Fruit fly (Drosophila melanogaster) whole organism, prepupa: ENCODE measurements around the gene CG4375.

Source experiments
- Blimp-1 ChIP-seq: fragments of 200-800 bp; sonication (Bioruptor generic); optimal IDR thresholded peaks from 3 replicates; lab custom pipeline; 2017; ENCODE audit warnings: missing biosample characterization, missing genetic modification characterization, mild to moderate bottlenecking, moderate library complexity, missing genetic modification reagents
- CG10631 ChIP-seq: fragments of 200-800 bp; sonication (Bioruptor generic); optimal IDR thresholded peaks from 2 replicates; lab custom pipeline; 2016; ENCODE audit warnings: missing biosample characterization, missing genetic modification characterization
- CG10669 ChIP-seq: fragments of 200-800 bp; sonication (Bioruptor generic); optimal IDR thresholded peaks from 3 replicates; lab custom pipeline; 2018; ENCODE audit warnings: missing biosample characterization, mild to moderate bottlenecking, missing genetic modification characterization, moderate library complexity
- CG11294 ChIP-seq: fragments of 200-800 bp; sonication (Bioruptor generic); IDR thresholded peaks from 2 replicates; pipeline ENCODE4 v1.3.6; 2022; ENCODE audit warnings: missing biosample characterization, missing genetic modification characterization
- CG11762 ChIP-seq: fragments of 200-800 bp; sonication (Bioruptor generic); optimal IDR thresholded peaks from 3 replicates; lab custom pipeline; 2016; ENCODE audit warnings: missing biosample characterization, missing genetic modification characterization; ENCODE audit not compliant: insufficient read depth
- CG11902 ChIP-seq: fragments of 200-800 bp; sonication (Bioruptor generic); optimal IDR thresholded peaks from 3 replicates; lab custom pipeline; 2016; ENCODE audit warnings: missing biosample characterization, missing genetic modification characterization
- CG1621 ChIP-seq: fragments of 200-800 bp; sonication (Bioruptor generic); optimal IDR thresholded peaks from 3 replicates; lab custom pipeline; 2018; ENCODE audit warnings: missing biosample characterization, mild to moderate bottlenecking, missing genetic modification characterization
- CG16779 ChIP-seq: fragments of 200-800 bp; sonication (Bioruptor generic); optimal IDR thresholded peaks from 3 replicates; lab custom pipeline; 2017; ENCODE audit warnings: missing biosample characterization, mild to moderate bottlenecking, missing genetic modification characterization
- CG3032 ChIP-seq: fragments of 200-800 bp; optimal IDR thresholded peaks from 2 replicates; lab custom pipeline; 2019; ENCODE audit warnings: missing biosample characterization, mild to moderate bottlenecking, missing genetic modification characterization, moderate library complexity
- CG31627 ChIP-seq: fragments of 200-800 bp; sonication (Bioruptor generic); optimal IDR thresholded peaks from 3 replicates; lab custom pipeline; 2016; ENCODE audit warnings: missing biosample characterization, missing genetic modification characterization
- CG32006 ChIP-seq: fragments of 200-800 bp; sonication (Bioruptor generic); optimal IDR thresholded peaks from 3 replicates; lab custom pipeline; 2017; ENCODE audit warnings: missing biosample characterization, mild to moderate bottlenecking, missing genetic modification characterization
- CG3919 ChIP-seq: fragments of 200-800 bp; sonication (Bioruptor generic); optimal IDR thresholded peaks from 3 replicates; lab custom pipeline; 2016; ENCODE audit warnings: missing biosample characterization, missing genetic modification characterization
- CG6276 ChIP-seq: fragments of 200-800 bp; sonication (Bioruptor generic); optimal IDR thresholded peaks from 2 replicates; lab custom pipeline; 2017; ENCODE audit warnings: missing biosample characterization, mild to moderate bottlenecking, missing genetic modification characterization
- CG6808 ChIP-seq: fragments of 200-800 bp; sonication (Bioruptor generic); optimal IDR thresholded peaks from 3 replicates; lab custom pipeline; 2017; ENCODE audit warnings: missing biosample characterization, missing genetic modification characterization, mild to moderate bottlenecking, moderate library complexity, missing genetic modification reagents
- CG7368 ChIP-seq: fragments of 200-800 bp; sonication (Bioruptor generic); optimal IDR thresholded peaks from 3 replicates; lab custom pipeline; 2016; ENCODE audit warnings: missing biosample characterization, missing genetic modification characterization
- CG8119 ChIP-seq: fragments of 200-800 bp; sonication (Bioruptor generic); IDR thresholded peaks from 3 replicates; pipeline ENCODE4 v1.3.6; 2022; ENCODE audit warnings: missing biosample characterization, missing genetic modification characterization
- CG8632 ChIP-seq: fragments of 200-800 bp; sonication (Bioruptor generic); optimal IDR thresholded peaks from 3 replicates; lab custom pipeline; 2016; ENCODE audit warnings: missing biosample characterization, missing genetic modification characterization
- CG9139 ChIP-seq: fragments of 200-800 bp; sonication (Bioruptor generic); optimal IDR thresholded peaks from 3 replicates; lab custom pipeline; 2017; ENCODE audit warnings: missing biosample characterization, mild to moderate bottlenecking, missing genetic modification characterization
- Eip93F ChIP-seq: fragments of 200-800 bp; sonication (Bioruptor generic); optimal IDR thresholded peaks from 2 replicates; lab custom pipeline; 2016; ENCODE audit warnings: missing biosample characterization, mild to moderate bottlenecking, missing genetic modification characterization
- Ets21C ChIP-seq: fragments of 200-800 bp; sonication (Bioruptor generic); optimal IDR thresholded peaks from 3 replicates; lab custom pipeline; 2016; ENCODE audit warnings: missing biosample characterization, missing genetic modification characterization
- Ets96B ChIP-seq: fragments of 200-800 bp; optimal IDR thresholded peaks from 2 replicates; lab custom pipeline; 2019; ENCODE audit warnings: missing biosample characterization, mild to moderate bottlenecking, missing genetic modification characterization, moderate library complexity
- Gug ChIP-seq: fragments of 200-800 bp; sonication (Bioruptor generic); IDR thresholded peaks from 2 replicates; pipeline ENCODE4 v1.3.6; 2022; ENCODE audit warnings: missing biosample characterization, missing genetic modification characterization
- Hr38 ChIP-seq: sonication (Bioruptor generic); optimal IDR thresholded peaks from 2 replicates; lab custom pipeline; 2016; ENCODE audit warnings: missing biosample characterization, missing genetic modification characterization
- Lpt ChIP-seq: fragments of 200-800 bp; sonication (Bioruptor generic); optimal IDR thresholded peaks from 3 replicates; lab custom pipeline; 2016; ENCODE audit warnings: missing biosample characterization, missing genetic modification characterization
- Met ChIP-seq: fragments of 200-800 bp; sonication (Bioruptor generic); optimal IDR thresholded peaks from 3 replicates; lab custom pipeline; 2016; ENCODE audit warnings: missing biosample characterization, missing genetic modification characterization
- OdsH ChIP-seq: fragments of 200-800 bp; sonication (Bioruptor generic); optimal IDR thresholded peaks from 3 replicates; lab custom pipeline; 2016; ENCODE audit warnings: missing biosample characterization, missing genetic modification characterization
- Sox102F ChIP-seq: fragments of 200-800 bp; sonication (Bioruptor generic); optimal IDR thresholded peaks from 2 replicates; lab custom pipeline; 2016; ENCODE audit warnings: missing biosample characterization, mild to moderate bottlenecking, missing genetic modification characterization
- Sox14 ChIP-seq: fragments of 200-800 bp; sonication (Bioruptor generic); optimal IDR thresholded peaks from 3 replicates; lab custom pipeline; 2016; ENCODE audit warnings: missing biosample characterization, missing genetic modification characterization
- acj6 ChIP-seq: fragments of 200-800 bp; sonication (Bioruptor generic); optimal IDR thresholded peaks from 3 replicates; lab custom pipeline; 2016; ENCODE audit warnings: missing biosample characterization, missing genetic modification characterization
- dac ChIP-seq: fragments of 200-800 bp; sonication (Bioruptor generic); optimal IDR thresholded peaks from 2 replicates; lab custom pipeline; 2017; ENCODE audit warnings: missing biosample characterization, mild to moderate bottlenecking, missing genetic modification characterization
- dsx ChIP-seq: fragments of 200-800 bp; optimal IDR thresholded peaks from 3 replicates; lab custom pipeline; 2019; ENCODE audit warnings: missing biosample characterization, mild to moderate bottlenecking, missing genetic modification characterization, moderate library complexity; ENCODE audit not compliant: poor library complexity, severe bottlenecking
- esn ChIP-seq: fragments of 200-800 bp; sonication (Bioruptor generic); optimal IDR thresholded peaks from 2 replicates; lab custom pipeline; 2016; ENCODE audit warnings: missing biosample characterization, mild to moderate bottlenecking, missing genetic modification characterization, moderate library complexity
- fd59A ChIP-seq: fragments of 200-800 bp; sonication (Bioruptor generic); optimal IDR thresholded peaks from 2 replicates; lab custom pipeline; 2017; ENCODE audit warnings: missing biosample characterization, mild to moderate bottlenecking, missing genetic modification characterization, missing genetic modification reagents
- fd85E ChIP-seq: fragments of 200-800 bp; sonication (Bioruptor generic); optimal IDR thresholded peaks from 3 replicates; lab custom pipeline; 2016; ENCODE audit warnings: missing biosample characterization, missing genetic modification characterization
- fkh ChIP-seq: fragments of 200-800 bp; sonication (Bioruptor generic); optimal IDR thresholded peaks from 3 replicates; lab custom pipeline; 2017; ENCODE audit warnings: missing biosample characterization, mild to moderate bottlenecking, missing genetic modification characterization, moderate library complexity
- lz ChIP-seq: fragments of 200-800 bp; sonication (Bioruptor generic); optimal IDR thresholded peaks from 3 replicates; lab custom pipeline; 2016; ENCODE audit warnings: missing biosample characterization, missing genetic modification characterization
- pdm3 ChIP-seq: fragments of 200-800 bp; sonication (Bioruptor generic); optimal IDR thresholded peaks from 3 replicates; lab custom pipeline; 2016; ENCODE audit warnings: missing biosample characterization, missing genetic modification characterization
- salr ChIP-seq, 2 experiments: fragments of 200-800 bp; sonication (Bioruptor generic); optimal IDR thresholded peaks; 3 replicates each; lab custom pipeline; 2016 to 2018; ENCODE audit warnings: missing biosample characterization in 2 of 2, missing genetic modification characterization in 2 of 2, mild to moderate bottlenecking in 1 of 2
- spab ChIP-seq: fragments of 200-800 bp; sonication (Bioruptor generic); optimal IDR thresholded peaks from 2 replicates; lab custom pipeline; 2017; ENCODE audit warnings: missing biosample characterization, mild to moderate bottlenecking, missing genetic modification characterization, missing genetic modification reagents
- ss ChIP-seq, 2 experiments: fragments of 200-800 bp; sonication (Bioruptor generic); optimal IDR thresholded peaks; 2 replicates in 1 of 2; 3 replicates in 1 of 2; lab custom pipeline; 2017 to 2018; ENCODE audit warnings: mild to moderate bottlenecking in 2 of 2, missing biosample characterization in 2 of 2, missing genetic modification characterization in 2 of 2, moderate library complexity in 1 of 2
- svp ChIP-seq: fragments of 200-800 bp; sonication (Bioruptor generic); peaks from one replicate; lab custom pipeline; 2016; ENCODE audit warnings: missing biosample characterization, missing genetic modification characterization
- topi ChIP-seq: fragments of 200-800 bp; sonication (Bioruptor generic); optimal IDR thresholded peaks from 3 replicates; lab custom pipeline; 2016; ENCODE audit warnings: missing biosample characterization, missing genetic modification characterization

The CG4375 gene

DNA sequence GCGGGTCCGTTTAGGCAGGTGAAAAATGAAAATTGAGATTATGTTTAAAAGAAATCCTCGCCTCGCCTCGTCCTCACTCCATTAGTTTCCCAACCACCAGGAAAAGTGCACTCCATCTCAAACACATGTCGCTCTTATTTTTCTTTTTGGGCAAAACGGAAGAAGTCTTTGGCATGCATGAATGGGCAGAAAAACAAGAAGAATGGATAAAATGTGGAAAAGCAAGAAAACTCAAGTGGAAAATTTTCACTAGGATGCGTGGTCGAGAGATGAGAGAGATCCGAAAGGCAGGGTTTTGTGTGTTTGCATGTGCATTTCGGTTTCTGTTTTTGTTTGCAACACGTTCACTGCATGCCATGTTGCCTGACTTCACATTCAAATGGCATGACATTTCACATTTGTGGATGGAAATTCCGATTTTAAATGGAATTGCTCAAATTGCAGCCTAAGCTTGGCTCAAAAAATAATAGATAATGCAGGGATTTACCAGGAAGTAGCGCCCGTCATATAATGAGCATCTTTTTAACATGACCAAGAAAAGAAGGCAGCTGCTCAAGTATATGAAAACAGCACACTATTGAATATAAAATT lies 41.9 kb upstream of the CG4375 start:
- TF ChIP-seq CG31627 (GFP tag; lab: Kevin White, UChicago) (no peak), CG16779 (tag; lab: Kevin White, UChicago) (no peak), CG7368 (no peak), Hr38 (no peak), Gug (GFP tag; lab: Robert Waterston, UW) (no peak), CG8632 (GFP tag; lab: Kevin White, UChicago) (no peak), CG11762 (GFP tag; lab: Kevin White, UChicago) (no peak)

DNA sequence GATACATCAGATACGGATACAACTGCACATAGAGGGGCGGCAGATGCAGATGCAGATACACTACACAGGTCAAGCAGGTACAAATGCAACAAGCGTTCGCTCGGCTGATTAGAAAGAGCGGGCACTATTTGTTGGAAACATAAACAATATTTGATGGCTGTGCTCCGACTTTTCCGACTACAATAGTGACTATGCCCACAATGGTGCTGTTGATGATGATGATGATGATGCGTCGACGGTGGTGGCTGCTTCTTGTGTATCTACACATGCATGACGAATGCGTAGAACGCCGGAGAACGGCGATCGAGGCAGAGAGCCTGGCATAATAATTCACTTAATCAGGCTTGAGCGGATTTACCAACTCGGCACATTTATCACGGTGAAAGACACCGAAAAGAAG lies 41.3 kb upstream of the CG4375 start:
- no peak for TF ChIP-seq CG1621 (tag; lab: Kevin White, UChicago)
- TF ChIP-seq fkh, result peak; percentile 5

DNA sequence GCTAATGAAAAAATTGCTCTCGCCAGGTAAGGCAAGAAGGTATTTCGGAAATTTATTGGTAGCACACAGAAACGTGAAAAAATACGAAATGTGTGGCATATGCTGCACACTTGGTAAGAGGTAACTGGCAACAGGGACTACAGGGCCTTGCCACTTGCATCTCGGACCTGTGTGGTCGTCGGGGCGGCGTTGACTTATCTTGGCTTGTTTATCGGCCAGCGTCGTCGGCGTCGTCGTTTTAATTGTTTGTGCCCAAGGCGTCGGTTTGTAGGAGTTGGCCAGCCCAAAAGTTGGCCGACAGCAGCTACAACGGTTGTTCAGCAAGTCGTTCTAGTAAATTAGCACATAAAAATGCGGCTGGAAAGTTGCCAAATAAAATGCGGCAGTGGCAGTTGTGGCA lies 39.6 kb upstream of the CG4375 start:
- TF ChIP-seq Ets21C (GFP tag; lab: Kevin White, UChicago) (no peak), CG10669 (GFP tag; lab: Kevin White, UChicago) (no peak), CG3032 (tag; lab: Kevin White, UChicago) (no peak), CG8119 (GFP tag; lab: Robert Waterston, UW) (no peak), spab (no peak), CG31627 (GFP tag; lab: Kevin White, UChicago) (no peak), CG6276 (GFP tag; lab: Kevin White, UChicago) (no peak), ss (GFP tag; optimal IDR thresholded peaks at IDR 0.05; lab: Kevin White, UChicago) (no peak), Eip93F (GFP tag; lab: Kevin White, UChicago) (no peak), CG3919 (GFP tag; lab: Kevin White, UChicago) (no peak), CG11902 (GFP tag; lab: Kevin White, UChicago) (no peak), Lpt (GFP tag; lab: Kevin White, UChicago) (no peak), CG6808 (no peak), svp (GFP tag; lab: Kevin White, UChicago) (no peak), fd85E (GFP tag; lab: Kevin White, UChicago) (no peak), CG11294 (no peak), salr (GFP tag; optimal IDR thresholded peaks at IDR 0.05; lab: Kevin White, UChicago) (no peak)
- TF ChIP-seq, all 60 proteins: peak for 0

- TF ChIP-seq dac (GFP tag; lab: Kevin White, UChicago) (peak; percentile 36), dsx (peak; percentile 74), Sox102F (GFP tag; lab: Kevin White, UChicago) (peak; percentile 86), lz (GFP tag; lab: Kevin White, UChicago) (peak; percentile 83), CG6276 (GFP tag; lab: Kevin White, UChicago) (no peak), CG8119 (GFP tag; lab: Robert Waterston, UW) (peak; percentile 78), CG3919 (GFP tag; lab: Kevin White, UChicago) (peak; percentile 81), CG16779 (tag; lab: Kevin White, UChicago) (peak; percentile 26), CG32006 (GFP tag; lab: Kevin White, UChicago) (peak; percentile 67), esn (peak; percentile 86), Met (GFP tag; lab: Kevin White, UChicago) (peak; percentile 87), CG6808 (peak; percentile 86), topi (peak; percentile 82), fd59A (GFP tag; lab: Kevin White, UChicago) (peak; percentile 87), Gug (GFP tag; lab: Robert Waterston, UW) (peak; percentile 75), spab (peak; percentile 77), Sox14 (peak; percentile 85), CG10631 (GFP tag; lab: Kevin White, UChicago) (peak; percentile 83), acj6 (peak; percentile 73), OdsH (GFP tag; lab: Kevin White, UChicago) (peak; percentile 82), CG8632 (GFP tag; lab: Kevin White, UChicago) (peak; percentile 42), fd85E (GFP tag; lab: Kevin White, UChicago) (no peak), CG3032 (tag; lab: Kevin White, UChicago) (peak; percentile 83), CG11294 (no peak), Ets21C (GFP tag; lab: Kevin White, UChicago) (peak; percentile 77), ss (GFP tag; optimal IDR thresholded peaks at IDR 0.05; lab: Kevin White, UChicago) (peak; percentile 71 to 77), CG9139 (peak; percentile 67), CG10669 (GFP tag; lab: Kevin White, UChicago) (peak; percentile 76), Hr38 (no peak), Ets96B (tag; lab: Kevin White, UChicago) (peak; percentile 79), svp (GFP tag; lab: Kevin White, UChicago) (peak; percentile 95), pdm3 (GFP tag; lab: Kevin White, UChicago) (peak; percentile 80), Blimp-1 (GFP tag; lab: Kevin White, UChicago) (peak; percentile 63), fkh (no peak)
These were observed 38.3 kb upstream of the CG4375 start for dm6 chr2L:1065038-1065437.
